Fruit fly (Drosophila melanogaster): ENCODE results near the gene Tsp29Fa.

DNA sequence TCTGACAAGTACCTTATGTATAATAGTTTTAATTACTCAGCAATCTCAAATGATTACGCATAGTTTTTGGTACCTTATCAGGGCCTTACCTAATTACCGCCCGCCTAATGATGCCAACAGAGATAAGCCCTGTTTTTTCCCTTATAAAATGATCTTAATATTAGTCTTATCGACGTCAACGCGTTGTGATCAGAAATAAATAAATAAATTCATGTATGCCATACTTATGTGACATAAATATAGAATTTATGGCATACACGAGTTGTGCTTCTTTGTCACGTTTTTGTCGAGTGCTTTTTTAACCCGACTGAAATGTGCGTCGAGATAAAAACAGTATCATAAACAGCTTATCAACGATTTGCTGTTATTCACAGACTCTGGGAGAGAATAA lies 22.6 kb downstream of the Tsp29Fa start:
- TF ChIP-seq CG8478 (optimal IDR thresholded peaks at IDR 0.05) (no peak), CTCF (optimal IDR thresholded peaks at IDR 0.05) (no peak)
